Worm (Caenorhabditis elegans): ENCODE measurements around the gene srg-45.

srg-45 gene

ce11 chrV:12307011-12307540 is at the start of gene srg-45:
TSS of gene srg-45 (plus strand) at chrV:12307490.
- TF ChIP-seq nhr-11 (tag; optimal IDR thresholded peaks at IDR 0.05) (no peak), fkh-2 (tag; optimal IDR thresholded peaks at IDR 0.05) (no peak), R02D3.7 (tag; optimal IDR thresholded peaks at IDR 0.05) (no peak), nhr-77 (tag; optimal IDR thresholded peaks at IDR 0.05) (no peak), elt-1 (tag; optimal IDR thresholded peaks at IDR 0.05) (no peak), nhr-76 (tag; optimal IDR thresholded peaks at IDR 0.05) (no peak), mdl-1 (tag; optimal IDR thresholded peaks at IDR 0.05) (no peak), ztf-11 (tag; optimal IDR thresholded peaks at IDR 0.05) (no peak), snpc-4 (tag; optimal IDR thresholded peaks at IDR 0.05) (no peak), zag-1 (tag; optimal IDR thresholded peaks at IDR 0.05) (no peak)

- no peak for TF ChIP-seq ceh-28 (tag; optimal IDR thresholded peaks at IDR 0.05)
- no peak for TF ChIP-seq nhr-25 (tag; optimal IDR thresholded peaks at IDR 0.05)
- no peak for TF ChIP-seq pha-4 (tag; optimal IDR thresholded peaks at IDR 0.05)
- TF ChIP-seq nhr-67 (tag; optimal IDR thresholded peaks at IDR 0.05), result no peak
- TF ChIP-seq egl-5 (tag; optimal IDR thresholded peaks at IDR 0.05), result no peak
- no peak for TF ChIP-seq elt-3 (tag; optimal IDR thresholded peaks at IDR 0.05)
- no peak for TF ChIP-seq ztf-11 (tag; optimal IDR thresholded peaks at IDR 0.05)
- TF ChIP-seq nhr-237 (tag; optimal IDR thresholded peaks at IDR 0.05), result no peak
- no peak for TF ChIP-seq nhr-76 (tag; optimal IDR thresholded peaks at IDR 0.05)
- TF ChIP-seq daf-12 (tag; optimal IDR thresholded peaks at IDR 0.05), result no peak
- TF ChIP-seq tbx-2 (tag; optimal IDR thresholded peaks at IDR 0.05), result no peak
- TF ChIP-seq elt-2 (tag; optimal IDR thresholded peaks at IDR 0.05), result no peak
- no peak for TF ChIP-seq fos-1 (tag; optimal IDR thresholded peaks at IDR 0.05)
- TF ChIP-seq ZK546.5 (tag; optimal IDR thresholded peaks at IDR 0.05), result no peak
- no peak for TF ChIP-seq hmg-11 (tag; optimal IDR thresholded peaks at IDR 0.05)
Measured at ce11 chrV:12258922-12259321, 48.4 kb upstream of the srg-45 start, which contains the start of gene ugt-56. TSS of gene ugt-56 (plus strand) at chrV:12258982.

- TF ChIP-seq ztf-11 (tag; optimal IDR thresholded peaks at IDR 0.05), result no peak
- no peak for TF ChIP-seq nhr-67 (tag; optimal IDR thresholded peaks at IDR 0.05)
- no peak for TF ChIP-seq lin-39 (tag; optimal IDR thresholded peaks at IDR 0.05)
- no peak for TF ChIP-seq lin-15B (tag; optimal IDR thresholded peaks at IDR 0.05)
- TF ChIP-seq ceh-16 (tag; optimal IDR thresholded peaks at IDR 0.05), result no peak
- no peak for TF ChIP-seq elt-2 (tag; optimal IDR thresholded peaks at IDR 0.05)
- no peak for TF ChIP-seq lsy-12 (tag; optimal IDR thresholded peaks at IDR 0.05)
- TF ChIP-seq sea-2 (GFP tag; optimal IDR thresholded peaks at IDR 0.05), result no peak
- no peak for TF ChIP-seq nhr-11 (tag; optimal IDR thresholded peaks at IDR 0.05)
- no peak for TF ChIP-seq mdl-1 (tag; optimal IDR thresholded peaks at IDR 0.05)
- no peak for TF ChIP-seq nhr-23 (tag; optimal IDR thresholded peaks at IDR 0.05)
- no peak for TF ChIP-seq skn-1 (tag; optimal IDR thresholded peaks at IDR 0.05)
- TF ChIP-seq fkh-2 (tag; optimal IDR thresholded peaks at IDR 0.05), result no peak
- TF ChIP-seq jun-1 (tag; optimal IDR thresholded peaks at IDR 0.05), result no peak
- TF ChIP-seq nhr-43 (tag; optimal IDR thresholded peaks at IDR 0.05; ENCODE audit: poor library complexity, severe bottlenecking), result no peak
- TF ChIP-seq ceh-9 (tag; optimal IDR thresholded peaks at IDR 0.05), result no peak
Measured at ce11 chrV:12261377-12261776, 45.9 kb upstream of the srg-45 start, which contains the start of gene tbb-6. TSS of gene tbb-6 (plus strand) at chrV:12261531.

- TF ChIP-seq nhr-23 (tag; optimal IDR thresholded peaks at IDR 0.05), result no peak
- TF ChIP-seq aly-2 (tag; optimal IDR thresholded peaks at IDR 0.05), result no peak
- TF ChIP-seq nhr-76 (tag; optimal IDR thresholded peaks at IDR 0.05), result no peak
Measured at ce11 chrV:12263723-12264122, 43.6 kb upstream of the srg-45 start, which contains the start of gene ssp-35. TSS of gene ssp-35 (minus strand) at chrV:12263823.

ce11 chrV:12269272-12269767 is 38.0 kb upstream of the srg-45 start, which contains the start of gene twk-24:
TSS of gene twk-24 (minus strand) at chrV:12269322.
- TF ChIP-seq snpc-4 (tag; optimal IDR thresholded peaks at IDR 0.05), result no peak
- TF ChIP-seq fkh-10 (GFP tag; optimal IDR thresholded peaks at IDR 0.05), result no peak
- no peak for TF ChIP-seq nhr-25 (tag; optimal IDR thresholded peaks at IDR 0.05)
- no peak for TF ChIP-seq nhr-12 (tag; optimal IDR thresholded peaks at IDR 0.05)
- TF ChIP-seq ceh-82 (tag; optimal IDR thresholded peaks at IDR 0.05), result no peak
- no peak for TF ChIP-seq lin-39 (tag; optimal IDR thresholded peaks at IDR 0.05)
- no peak for TF ChIP-seq nhr-77 (tag; optimal IDR thresholded peaks at IDR 0.05)
- no peak for TF ChIP-seq jun-1 (tag; optimal IDR thresholded peaks at IDR 0.05)
- no peak for TF ChIP-seq fkh-2 (tag; optimal IDR thresholded peaks at IDR 0.05)
- no peak for TF ChIP-seq elt-3 (tag; optimal IDR thresholded peaks at IDR 0.05)
- TF ChIP-seq R02D3.7 (tag; optimal IDR thresholded peaks at IDR 0.05), result no peak
- no peak for TF ChIP-seq lin-15B (tag; optimal IDR thresholded peaks at IDR 0.05)

All from whole organism, L3 larva.